Fruit fly (Drosophila melanogaster) whole organism, adult: Measurements from ENCODE around the gene B-H2.

Experiments used
- CG11617 ChIP-seq: fragments of 200-800 bp; sonication (Bioruptor generic); optimal IDR thresholded peaks from 2 replicates; lab custom pipeline; 2017; ENCODE audit warnings: mild to moderate bottlenecking, missing biosample characterization, missing genetic modification reagents, missing genetic modification characterization
- CG12768 ChIP-seq: fragments of 200-800 bp; sonication (Bioruptor generic); optimal IDR thresholded peaks from 2 replicates; lab custom pipeline; 2017; ENCODE audit warnings: missing biosample characterization, missing genetic modification characterization, mild to moderate bottlenecking, moderate library complexity, missing genetic modification reagents
- CG14711 ChIP-seq: fragments of 200-800 bp; sonication (Bioruptor generic); optimal IDR thresholded peaks from 2 replicates; lab custom pipeline; 2018; ENCODE audit warnings: missing biosample characterization, mild to moderate bottlenecking, missing genetic modification characterization, moderate library complexity
- CG1620 ChIP-seq: fragments of 200-800 bp; sonication (Bioruptor generic); optimal IDR thresholded peaks from 2 replicates; lab custom pipeline; 2016; ENCODE audit warnings: missing biosample characterization, missing genetic modification characterization
- CG33017 ChIP-seq: fragments of 200-800 bp; sonication (Bioruptor generic); optimal IDR thresholded peaks from 2 replicates; lab custom pipeline; 2018; ENCODE audit warnings: missing biosample characterization, mild to moderate bottlenecking, missing genetic modification characterization, moderate library complexity
- CG5204 ChIP-seq: fragments of 200-800 bp; sonication (Bioruptor generic); optimal IDR thresholded peaks from 2 replicates; lab custom pipeline; 2016; ENCODE audit warnings: missing biosample characterization, missing genetic modification characterization
- CG7045 ChIP-seq: fragments of 200-800 bp; sonication (Bioruptor generic); optimal IDR thresholded peaks from 2 replicates; lab custom pipeline; 2017; ENCODE audit warnings: missing biosample characterization, mild to moderate bottlenecking, missing genetic modification characterization
- CG7101 ChIP-seq: fragments of 200-800 bp; sonication (Bioruptor generic); optimal IDR thresholded peaks from 2 replicates; lab custom pipeline; 2018; ENCODE audit warnings: missing biosample characterization, mild to moderate bottlenecking, missing genetic modification characterization, moderate library complexity
- Clk ChIP-seq: fragments of 200-800 bp; sonication (Bioruptor generic); optimal IDR thresholded peaks from 2 replicates; lab custom pipeline; 2017; ENCODE audit warnings: missing biosample characterization, missing genetic modification characterization
- Crg-1 ChIP-seq: fragments of 200-800 bp; sonication (Bioruptor generic); optimal IDR thresholded peaks from 2 replicates; lab custom pipeline; 2016; ENCODE audit warnings: missing biosample characterization, missing genetic modification characterization
- Hr96 ChIP-seq: fragments of 200-800 bp; sonication (Bioruptor generic); optimal IDR thresholded peaks from 2 replicates; lab custom pipeline; 2016; ENCODE audit warnings: missing biosample characterization, missing genetic modification characterization
- Mnt ChIP-seq: fragments of 200-800 bp; sonication (Bioruptor generic); optimal IDR thresholded peaks from 2 replicates; lab custom pipeline; 2016; ENCODE audit warnings: missing biosample characterization, mild to moderate bottlenecking, missing genetic modification characterization
- bab1 ChIP-seq: fragments of 200-800 bp; sonication (Bioruptor generic); optimal IDR thresholded peaks from 3 replicates; lab custom pipeline; 2019; ENCODE audit warnings: missing biosample characterization, mild to moderate bottlenecking, missing genetic modification characterization, moderate library complexity
- cic ChIP-seq: fragments of 200-800 bp; sonication (Bioruptor generic); optimal IDR thresholded peaks from 2 replicates; lab custom pipeline; 2017; ENCODE audit warnings: missing biosample characterization, mild to moderate bottlenecking, missing genetic modification characterization, moderate library complexity
- cnc ChIP-seq, 2 experiments: fragments of >200 bp; optimal IDR thresholded peaks; 2 replicates each; lab custom pipeline; 2017
- kay ChIP-seq: fragments of 200-800 bp; sonication (Bioruptor generic); peaks from one replicate; lab custom pipeline; 2016; ENCODE audit warnings: missing biosample characterization, missing genetic modification characterization, borderline replicate concordance
- ovo ChIP-seq: fragments of 200-800 bp; sonication (Bioruptor generic); optimal IDR thresholded peaks from 2 replicates; lab custom pipeline; 2016; ENCODE audit warnings: missing biosample characterization, missing genetic modification characterization
- pad ChIP-seq: fragments of 200-800 bp; sonication (Bioruptor generic); optimal IDR thresholded peaks from 3 replicates; lab custom pipeline; 2017; ENCODE audit warnings: missing biosample characterization, missing genetic modification characterization, mild to moderate bottlenecking, moderate library complexity, missing genetic modification reagents
- tj ChIP-seq: fragments of 200-800 bp; sonication (Bioruptor generic); optimal IDR thresholded peaks from 3 replicates; lab custom pipeline; 2017; ENCODE audit warnings: missing biosample characterization, mild to moderate bottlenecking, missing genetic modification characterization, moderate library complexity
- toe ChIP-seq: fragments of 200-800 bp; sonication (Bioruptor generic); optimal IDR thresholded peaks from 2 replicates; lab custom pipeline; 2016; ENCODE audit warnings: missing biosample characterization, missing genetic modification characterization

Gene B-H2

dm6 chrX:17294979-17295378 is 19.4 kb upstream of the B-H2 start:
- no peak for TF ChIP-seq CG7045 (GFP tag; lab: Kevin White, UChicago)
- TF ChIP-seq cnc (optimal IDR thresholded peaks at IDR 0.05; lab: Kevin White, UChicago), result no peak
- TF ChIP-seq bab1 (GFP tag; lab: Kevin White, UChicago), result no peak
- no peak for TF ChIP-seq CG14711 (tag; lab: Kevin White, UChicago)
- TF ChIP-seq kay (GFP tag; lab: Kevin White, UChicago), result no peak
- TF ChIP-seq Hr96 (GFP tag; lab: Kevin White, UChicago), result no peak
- no peak for TF ChIP-seq tj (GFP tag; lab: Kevin White, UChicago)
- TF ChIP-seq CG11617, result no peak
- no peak for TF ChIP-seq cic (GFP tag; lab: Kevin White, UChicago)
- TF ChIP-seq CG33017 (tag; lab: Kevin White, UChicago), result no peak
- TF ChIP-seq toe, result no peak
- TF ChIP-seq pad (GFP tag; lab: Kevin White, UChicago), result no peak
- no peak for TF ChIP-seq CG1620 (GFP tag; lab: Kevin White, UChicago)
- TF ChIP-seq CG12768 (GFP tag; lab: Kevin White, UChicago), result no peak
- TF ChIP-seq CG5204 (GFP tag; lab: Kevin White, UChicago), result no peak
- no peak for TF ChIP-seq CG7101
- no peak for TF ChIP-seq Mnt (GFP tag; lab: Kevin White, UChicago)

- TF ChIP-seq bab1 (GFP tag; lab: Kevin White, UChicago) (no peak), Crg-1 (GFP tag; lab: Kevin White, UChicago) (no peak), pad (GFP tag; lab: Kevin White, UChicago) (peak; percentile 45), CG1620 (GFP tag; lab: Kevin White, UChicago) (no peak), Mnt (GFP tag; lab: Kevin White, UChicago) (no peak), tj (GFP tag; lab: Kevin White, UChicago) (peak; percentile 6), Hr96 (GFP tag; lab: Kevin White, UChicago) (no peak), CG7101 (no peak)
These were observed 17.9 kb upstream of the B-H2 start for dm6 chrX:17296283-17297069.

DNA sequence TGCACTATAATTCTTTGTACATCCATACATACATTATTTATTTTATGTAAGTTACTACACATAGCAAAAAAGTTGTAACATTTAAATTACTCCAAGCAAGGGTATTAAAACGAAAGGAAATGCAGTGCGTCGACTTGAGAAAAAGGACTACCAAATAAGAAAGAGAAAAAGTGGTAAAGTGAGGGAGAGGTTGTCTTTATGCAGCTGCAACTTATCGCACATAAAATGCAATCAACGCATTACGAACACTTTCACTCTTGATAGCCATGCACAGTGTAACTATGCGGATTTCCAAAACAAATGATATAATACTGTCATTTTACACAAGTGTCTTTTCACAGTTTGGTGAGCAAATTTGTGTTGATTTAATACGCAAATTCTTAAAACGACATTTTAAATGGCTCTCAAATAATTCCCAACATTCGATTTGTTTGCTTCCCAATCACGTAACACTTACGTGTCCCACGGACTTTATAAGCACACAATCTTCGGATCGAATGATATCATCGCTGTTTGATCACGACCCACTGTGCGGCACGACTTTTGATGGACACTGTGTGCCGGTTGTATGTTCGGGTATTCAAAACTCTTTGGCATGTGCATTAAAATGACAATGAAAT is 17.2 kb upstream of the B-H2 start:
- TF ChIP-seq kay (GFP tag; lab: Kevin White, UChicago), result peak; percentile 5
- no peak for TF ChIP-seq CG7045 (GFP tag; lab: Kevin White, UChicago)
- no peak for TF ChIP-seq CG7101
- no peak for TF ChIP-seq CG33017 (tag; lab: Kevin White, UChicago)
- TF ChIP-seq CG14711 (tag; lab: Kevin White, UChicago), result no peak
- peak; percentile 40 for TF ChIP-seq CG1620 (GFP tag; lab: Kevin White, UChicago)
- TF ChIP-seq bab1 (GFP tag; lab: Kevin White, UChicago), result peak; percentile 46
- TF ChIP-seq tj (GFP tag; lab: Kevin White, UChicago), result no peak
- no peak for TF ChIP-seq toe
- TF ChIP-seq CG12768 (GFP tag; lab: Kevin White, UChicago), result no peak
- TF ChIP-seq cic (GFP tag; lab: Kevin White, UChicago), result no peak
- TF ChIP-seq Clk (GFP tag; lab: Kevin White, UChicago), result no peak
- TF ChIP-seq Crg-1 (GFP tag; lab: Kevin White, UChicago), result no peak
- TF ChIP-seq CG11617, result no peak
- no peak for TF ChIP-seq CG5204 (GFP tag; lab: Kevin White, UChicago)

DNA sequence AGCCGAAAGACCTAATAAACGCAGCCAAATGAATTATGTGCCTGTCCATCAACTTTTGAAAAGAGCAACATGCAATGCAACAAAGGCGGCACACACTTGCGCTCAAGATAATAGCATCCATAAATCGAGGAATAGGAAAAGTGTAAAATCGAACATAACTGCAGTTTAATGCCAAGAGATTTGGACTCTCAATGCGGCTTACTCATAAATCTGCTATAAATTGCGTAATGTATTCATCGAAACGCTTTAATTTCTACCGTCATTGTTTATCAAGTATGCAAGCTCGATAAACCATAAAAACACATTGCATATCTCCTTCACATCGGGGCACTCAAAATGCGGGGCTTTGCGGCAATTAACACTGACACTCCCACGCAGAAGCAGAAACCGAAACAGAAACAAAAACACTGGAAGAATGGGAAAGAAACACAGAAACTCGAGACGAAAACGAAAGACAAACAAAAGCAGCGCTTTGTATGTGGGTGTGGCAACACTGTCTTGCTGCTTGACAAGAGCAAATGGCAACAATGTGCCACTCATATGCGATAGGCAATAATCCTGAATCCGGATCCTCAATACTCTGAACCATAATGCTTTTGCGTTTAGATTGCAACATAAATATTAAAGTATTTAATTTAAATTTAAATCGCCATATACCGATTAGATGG is 16.3 kb upstream of the B-H2 start:
- no peak for TF ChIP-seq CG11617
- peak; percentile 49 for TF ChIP-seq CG14711 (tag; lab: Kevin White, UChicago)
- TF ChIP-seq Hr96 (GFP tag; lab: Kevin White, UChicago), result no peak

DNA sequence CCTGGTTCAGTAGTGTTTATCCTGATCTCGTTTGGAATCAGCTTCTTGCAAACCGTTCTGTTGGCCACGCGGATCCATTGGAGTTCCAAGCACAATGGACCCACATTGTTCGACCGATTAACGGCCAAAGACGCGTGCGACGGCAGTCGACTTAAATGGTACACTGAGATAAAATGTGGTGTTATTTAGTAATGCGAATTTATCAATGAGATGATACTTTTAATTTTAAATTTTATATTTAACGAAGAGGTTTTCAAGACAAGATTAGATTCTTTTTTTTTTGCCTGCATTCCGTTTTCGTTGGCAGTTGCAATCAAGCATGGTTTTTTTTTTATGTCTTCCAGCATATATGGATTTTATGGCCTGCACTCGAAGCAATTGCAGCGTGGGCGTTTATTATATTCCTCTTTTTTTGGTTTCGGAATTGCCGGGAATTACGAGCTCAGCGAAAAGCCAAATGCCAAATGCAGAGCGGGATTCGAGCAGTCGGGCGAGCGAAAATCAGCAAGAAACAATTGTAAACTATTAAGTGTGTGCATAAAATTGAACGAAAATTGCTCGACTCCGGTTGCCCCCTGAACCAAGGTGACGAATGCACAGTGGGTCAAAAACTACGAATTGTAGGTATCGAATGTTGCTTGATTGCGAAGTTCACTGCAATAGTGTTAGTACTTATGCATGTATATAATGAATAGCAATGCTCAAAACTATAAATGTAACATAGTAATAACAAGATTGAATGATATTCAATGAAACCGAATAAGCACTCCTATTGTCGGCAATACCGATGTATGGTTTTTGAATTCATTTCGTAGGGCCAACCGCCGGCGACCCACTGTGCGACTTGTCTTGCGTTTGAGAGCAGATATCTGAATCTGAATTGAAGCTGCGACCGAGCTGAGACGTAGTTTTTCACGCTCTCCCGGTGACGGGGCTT is 15.2 kb upstream of the B-H2 start:
- TF ChIP-seq pad (GFP tag; lab: Kevin White, UChicago) (peak; percentile 43), bab1 (GFP tag; lab: Kevin White, UChicago) (peak; percentile 77), Mnt (GFP tag; lab: Kevin White, UChicago) (peak; percentile 32), Hr96 (GFP tag; lab: Kevin White, UChicago) (peak; percentile 58), CG7045 (GFP tag; lab: Kevin White, UChicago) (peak; percentile 27), CG14711 (tag; lab: Kevin White, UChicago) (peak; percentile 63), ovo (GFP tag; lab: Kevin White, UChicago) (peak; percentile 28), CG5204 (GFP tag; lab: Kevin White, UChicago) (peak; percentile 68), CG12768 (GFP tag; lab: Kevin White, UChicago) (peak; percentile 56), toe (peak; percentile 59), kay (GFP tag; lab: Kevin White, UChicago) (peak; percentile 85), cic (GFP tag; lab: Kevin White, UChicago) (peak; percentile 14), tj (GFP tag; lab: Kevin White, UChicago) (peak; percentile 94), Clk (GFP tag; lab: Kevin White, UChicago) (peak; percentile 58), CG7101 (peak; percentile 70), CG33017 (tag; lab: Kevin White, UChicago) (peak; percentile 42), CG1620 (GFP tag; lab: Kevin White, UChicago) (peak; percentile 42), Crg-1 (GFP tag; lab: Kevin White, UChicago) (peak; percentile 46), cnc (optimal IDR thresholded peaks at IDR 0.05; lab: Kevin White, UChicago) (no peak), CG11617 (peak; percentile 67)
